Worm (Caenorhabditis elegans) whole organism, L1 larva: ENCODE results near the gene pdhb-1.
A peak's percentile ranks its signal among the peaks of the same experiment; 100 is the strongest.
"Not testable (repeated sequence)": the region's sequence is repeated elsewhere in the genome, so short reads cannot be mapped to it uniquely, and the experiment has no call there.

ENCODE experiments used
- C16A3.4 ChIP-seq: fragments of 150-350 bp; optimal IDR thresholded peaks from 2 replicates; lab custom pipeline; 2014; ENCODE audit warnings: missing biosample characterization, missing genetic modification characterization
- F16B12.6 ChIP-seq: fragments of 150-350 bp; optimal IDR thresholded peaks from 2 replicates; lab custom pipeline; 2014; ENCODE audit warnings: missing biosample characterization, missing genetic modification characterization
- ama-1 ChIP-seq: fragments of 150-350 bp; optimal IDR thresholded peaks from 2 replicates; lab custom pipeline; 2014
- ceh-8 ChIP-seq: fragments of 200-800 bp; sonication (Bioruptor generic); optimal IDR thresholded peaks from 2 replicates; lab custom pipeline; 2018; ENCODE audit warnings: mild to moderate bottlenecking, missing genetic modification characterization, moderate library complexity, missing compliant biosample characterization
- ceh-88 ChIP-seq: fragments of 200-800 bp; sonication (Bioruptor generic); IDR thresholded peaks from 2 replicates; pipeline ENCODE4 v1.3.6; 2022; ENCODE audit warnings: missing genetic modification characterization, missing compliant biosample characterization
- ceh-90 ChIP-seq: sonication (generic microtip); optimal IDR thresholded peaks from 2 replicates; lab custom pipeline; 2016; ENCODE audit warnings: missing genetic modification characterization, missing compliant biosample characterization
- ces-1 ChIP-seq: fragments of 150-350 bp; optimal IDR thresholded peaks from 2 replicates; lab custom pipeline; 2014; ENCODE audit warnings: missing biosample characterization, missing genetic modification reagents, missing genetic modification characterization
- dpl-1 ChIP-seq, 3 experiments: fragments of 150-350 bp in 2 of 3; sonication (generic microtip) in 1 of 3; optimal IDR thresholded peaks; 2 replicates each; lab custom pipeline; 2014 to 2017; ENCODE audit warnings: missing biosample characterization in 3 of 3, missing genetic modification characterization in 3 of 3, missing genetic modification reagents in 3 of 3
- dsc-1 ChIP-seq: sonication (generic microtip); optimal IDR thresholded peaks from 2 replicates; lab custom pipeline; 2016; ENCODE audit warnings: mild to moderate bottlenecking, missing genetic modification characterization, missing compliant biosample characterization
- efl-1 ChIP-seq, 4 experiments: fragments of 150-350 bp; optimal IDR thresholded peaks in 3 of 4; peaks in 1 of 4; 1 replicate in 1 of 4; 2 replicates in 3 of 4; lab custom pipeline; 2014; ENCODE audit warnings: missing biosample characterization in 2 of 4, missing genetic modification characterization in 2 of 4, missing genetic modification reagents in 2 of 4
- egl-13 ChIP-seq: sonication (generic microtip); optimal IDR thresholded peaks from 2 replicates; lab custom pipeline; 2016; ENCODE audit warnings: missing genotype, missing genetic modification reagents, missing genetic modification characterization, missing compliant biosample characterization
- elt-2 ChIP-seq: sonication (generic microtip); optimal IDR thresholded peaks from 2 replicates; lab custom pipeline; 2016; ENCODE audit warnings: missing genetic modification characterization, mild to moderate bottlenecking, inconsistent platforms, missing compliant biosample characterization, missing genetic modification reagents
- fkh-10 ChIP-seq: sonication (generic microtip); optimal IDR thresholded peaks from 2 replicates; lab custom pipeline; 2017; ENCODE audit warnings: missing biosample characterization, missing genetic modification reagents, missing genetic modification characterization
- fkh-8 ChIP-seq: sonication (generic microtip); optimal IDR thresholded peaks from 2 replicates; lab custom pipeline; 2016; ENCODE audit warnings: mild to moderate bottlenecking, missing genetic modification characterization, missing compliant biosample characterization
- fos-1 ChIP-seq: fragments of 150-350 bp; optimal IDR thresholded peaks from 2 replicates; lab custom pipeline; 2014; ENCODE audit warnings: missing biosample characterization, missing genetic modification characterization
- hlh-4 ChIP-seq: sonication (generic microtip); optimal IDR thresholded peaks from 2 replicates; lab custom pipeline; 2016; ENCODE audit warnings: mild to moderate bottlenecking, missing genetic modification characterization, missing compliant biosample characterization
- isw-1 ChIP-seq: fragments of 200-800 bp; sonication (Bioruptor generic); IDR thresholded peaks from 2 replicates; pipeline ENCODE4 v1.3.6; 2022; ENCODE audit warnings: missing genetic modification characterization, missing compliant biosample characterization
- lin-14 ChIP-seq: fragments of 200-800 bp; sonication (Bioruptor generic); optimal IDR thresholded peaks from 2 replicates; lab custom pipeline; 2018; ENCODE audit warnings: mild to moderate bottlenecking, missing genetic modification characterization, moderate library complexity, missing compliant biosample characterization
- lin-35 ChIP-seq, 2 experiments: fragments of 150-350 bp; optimal IDR thresholded peaks; 2 replicates each; lab custom pipeline; 2014; ENCODE audit warnings: missing biosample characterization in 2 of 2, missing genetic modification characterization in 2 of 2, missing genetic modification reagents in 2 of 2
- lin-39 ChIP-seq: fragments of 150-350 bp; optimal IDR thresholded peaks from 2 replicates; lab custom pipeline; 2014; ENCODE audit warnings: missing biosample characterization, missing genetic modification reagents, missing genetic modification characterization
- lir-3 ChIP-seq: sonication (generic microtip); optimal IDR thresholded peaks from 2 replicates; lab custom pipeline; 2016; ENCODE audit warnings: mild to moderate bottlenecking, missing genetic modification characterization, moderate library complexity, missing compliant biosample characterization; ENCODE audit not compliant: poor library complexity
- lsy-2 ChIP-seq, 2 experiments: fragments of 150-350 bp; optimal IDR thresholded peaks; 2 replicates each; lab custom pipeline; 2014; ENCODE audit warnings: missing biosample characterization in 2 of 2, missing genetic modification characterization in 2 of 2
- nhr-237 ChIP-seq: fragments of 150-350 bp; optimal IDR thresholded peaks from 2 replicates; lab custom pipeline; 2014; ENCODE audit warnings: missing biosample characterization, missing genetic modification characterization
- nhr-28 ChIP-seq: fragments of 150-350 bp; optimal IDR thresholded peaks from 2 replicates; lab custom pipeline; 2014; ENCODE audit warnings: missing biosample characterization, missing genetic modification characterization
- nhr-76 ChIP-seq: sonication (generic microtip); optimal IDR thresholded peaks from 2 replicates; lab custom pipeline; 2017; ENCODE audit warnings: missing biosample characterization, missing genetic modification characterization
- nhr-77 ChIP-seq: fragments of 150-350 bp; optimal IDR thresholded peaks from 2 replicates; lab custom pipeline; 2014; ENCODE audit warnings: missing biosample characterization, missing genetic modification characterization
- nhr-84 ChIP-seq: sonication (generic microtip); optimal IDR thresholded peaks from 2 replicates; lab custom pipeline; 2017; ENCODE audit warnings: missing biosample characterization, missing genetic modification characterization
- nhr-85 ChIP-seq: sonication (generic microtip); peaks from one replicate; lab custom pipeline; 2016; ENCODE audit warnings: missing genetic modification characterization, inconsistent platforms, missing compliant biosample characterization
- nhr-90 ChIP-seq: sonication (generic microtip); optimal IDR thresholded peaks from 2 replicates; lab custom pipeline; 2016; ENCODE audit warnings: mild to moderate bottlenecking, missing genetic modification characterization, missing compliant biosample characterization; ENCODE audit not compliant: poor library complexity
- pag-3 ChIP-seq: sonication (generic microtip); optimal IDR thresholded peaks from 2 replicates; lab custom pipeline; 2017; ENCODE audit warnings: missing genetic modification characterization, mild to moderate bottlenecking, missing compliant biosample characterization, antibody characterized with exemption, borderline replicate concordance; ENCODE audit not compliant: insufficient read depth
- skn-1 ChIP-seq: fragments of 150-350 bp; optimal IDR thresholded peaks from 2 replicates; lab custom pipeline; 2014; ENCODE audit warnings: missing biosample characterization, missing genetic modification characterization
- sptf-1 ChIP-seq: fragments of 150-350 bp; optimal IDR thresholded peaks from 2 replicates; lab custom pipeline; 2014; ENCODE audit warnings: missing biosample characterization, missing genetic modification characterization
- unc-62 ChIP-seq: fragments of 150-350 bp; optimal IDR thresholded peaks from 2 replicates; lab custom pipeline; 2014; ENCODE audit warnings: missing biosample characterization, missing genetic modification reagents, missing genetic modification characterization
- unc-98 ChIP-seq: fragments of 200-800 bp; sonication (Bioruptor generic); IDR thresholded peaks from 2 replicates; pipeline ENCODE4 v1.3.6; 2022; ENCODE audit warnings: missing genetic modification characterization, missing compliant biosample characterization
- vab-15 ChIP-seq: sonication (generic microtip); optimal IDR thresholded peaks from 2 replicates; lab custom pipeline; 2017; ENCODE audit warnings: missing genotype, mild to moderate bottlenecking, missing genetic modification characterization, missing compliant biosample characterization
- zag-1 ChIP-seq: fragments of 150-350 bp; optimal IDR thresholded peaks from 2 replicates; lab custom pipeline; 2014; ENCODE audit warnings: missing biosample characterization, missing genetic modification characterization

Gene pdhb-1

DNA sequence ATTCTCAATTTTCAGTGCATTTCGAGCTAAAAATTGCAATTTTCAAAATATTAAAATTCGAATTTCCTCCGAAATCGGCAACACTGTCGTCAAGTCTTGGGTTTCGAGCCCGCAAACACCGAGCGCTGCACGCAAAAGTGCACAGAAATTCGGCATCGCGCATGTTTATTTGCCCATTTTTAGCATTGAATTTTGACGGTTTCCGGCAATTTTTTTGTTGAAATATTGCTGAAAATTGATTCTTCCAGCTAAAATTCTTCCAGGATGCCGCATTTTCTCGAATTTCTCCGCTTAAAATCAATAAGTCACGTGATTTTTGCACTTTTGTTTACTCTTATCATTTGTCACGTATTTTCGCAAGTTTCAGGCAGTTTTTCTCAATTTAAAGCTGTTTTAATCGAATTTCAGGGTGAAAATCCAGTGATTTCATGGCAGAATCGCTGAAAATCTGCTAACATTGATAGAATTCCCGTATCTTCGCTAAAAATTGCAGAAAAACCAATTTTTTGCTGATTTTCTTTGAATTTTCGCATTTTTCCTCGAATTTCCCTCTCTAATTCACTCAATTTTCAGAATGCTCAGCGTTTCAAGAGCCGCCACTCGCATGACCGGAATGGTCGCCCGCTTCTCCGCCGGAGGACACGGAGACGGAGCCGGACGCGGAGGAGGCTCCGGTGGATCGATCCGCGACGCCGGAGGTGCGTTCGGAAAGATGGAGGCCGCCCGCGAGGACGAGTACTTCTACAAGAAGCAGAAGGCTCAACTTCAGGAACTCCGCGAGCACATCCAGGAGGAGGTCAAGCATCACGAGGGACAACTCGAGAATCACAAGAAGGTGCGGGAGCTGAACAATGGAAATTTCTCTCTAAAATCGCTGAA, 13.9 kb upstream of the pdhb-1 start, which contains the start of gene mai-2 (continued):
- TF ChIP-seq dpl-1 (GFP tag; optimal IDR thresholded peaks at IDR 0.05; lab: Kevin White, UChicago) (peak; percentile 90 to 94 (median 91)), nhr-84 (tag; lab: Kevin White, UChicago) (no peak), dsc-1 (tag; lab: Kevin White, UChicago) (peak; percentile 14), nhr-77 (tag; lab: Kevin White, UChicago) (peak; percentile 45), ceh-90 (tag; lab: Kevin White, UChicago) (no peak), nhr-85 (peak; percentile 63), ceh-88 (GFP tag; lab: Robert Waterston, UW) (peak; percentile 10; the same call in 1 of the 2 replicates), nhr-76 (tag; lab: Kevin White, UChicago) (no peak), fkh-10 (GFP tag; lab: Kevin White, UChicago) (peak; percentile 21), egl-13 (tag; lab: Kevin White, UChicago) (no peak), zag-1 (no peak), F16B12.6 (tag; lab: Kevin White, UChicago) (peak; percentile 95), lsy-2 (tag; optimal IDR thresholded peaks at IDR 0.05; lab: Kevin White, UChicago) (peak; percentile 80 to 83), unc-62 (no peak), lin-14 (GFP tag; lab: Kevin White, UChicago) (peak; percentile 60), lin-39 (tag; lab: Kevin White, UChicago) (peak; percentile 18), vab-15 (no peak), C16A3.4 (tag; lab: Kevin White, UChicago) (peak; percentile 53), nhr-237 (tag; lab: Kevin White, UChicago) (no peak), isw-1 (GFP tag; lab: Robert Waterston, UW) (peak; percentile 37; the same call in 1 of the 2 replicates), elt-2 (tag; lab: Kevin White, UChicago) (peak; percentile 14), ceh-8 (GFP tag; lab: Kevin White, UChicago) (peak; percentile 48), fkh-8 (peak; percentile 59), lin-35 (GFP tag; optimal IDR thresholded peaks at IDR 0.05; lab: Kevin White, UChicago) (peak; percentile 94 to 96), unc-98 (GFP tag; lab: Robert Waterston, UW) (0 out of 2 replicates have a peak, but pooled peaks have one; percentile 34), lir-3 (tag; lab: Kevin White, UChicago) (peak; percentile 36), efl-1 (optimal IDR thresholded peaks at IDR 0.05; lab: Kevin White, UChicago) (peak; percentile 61 to 94), efl-1 (GFP tag; optimal IDR thresholded peaks at IDR 0.05 in 1 of 2; lab: Kevin White, UChicago) (peak; percentile 94 to 99), skn-1 (tag; lab: Kevin White, UChicago) (peak; percentile 57), nhr-90 (tag; lab: Kevin White, UChicago) (peak; percentile 41), sptf-1 (tag; lab: Kevin White, UChicago) (no peak), nhr-28 (tag; lab: Kevin White, UChicago) (no peak), hlh-4 (tag; lab: Kevin White, UChicago) (no peak), pag-3 (no peak)

DNA sequence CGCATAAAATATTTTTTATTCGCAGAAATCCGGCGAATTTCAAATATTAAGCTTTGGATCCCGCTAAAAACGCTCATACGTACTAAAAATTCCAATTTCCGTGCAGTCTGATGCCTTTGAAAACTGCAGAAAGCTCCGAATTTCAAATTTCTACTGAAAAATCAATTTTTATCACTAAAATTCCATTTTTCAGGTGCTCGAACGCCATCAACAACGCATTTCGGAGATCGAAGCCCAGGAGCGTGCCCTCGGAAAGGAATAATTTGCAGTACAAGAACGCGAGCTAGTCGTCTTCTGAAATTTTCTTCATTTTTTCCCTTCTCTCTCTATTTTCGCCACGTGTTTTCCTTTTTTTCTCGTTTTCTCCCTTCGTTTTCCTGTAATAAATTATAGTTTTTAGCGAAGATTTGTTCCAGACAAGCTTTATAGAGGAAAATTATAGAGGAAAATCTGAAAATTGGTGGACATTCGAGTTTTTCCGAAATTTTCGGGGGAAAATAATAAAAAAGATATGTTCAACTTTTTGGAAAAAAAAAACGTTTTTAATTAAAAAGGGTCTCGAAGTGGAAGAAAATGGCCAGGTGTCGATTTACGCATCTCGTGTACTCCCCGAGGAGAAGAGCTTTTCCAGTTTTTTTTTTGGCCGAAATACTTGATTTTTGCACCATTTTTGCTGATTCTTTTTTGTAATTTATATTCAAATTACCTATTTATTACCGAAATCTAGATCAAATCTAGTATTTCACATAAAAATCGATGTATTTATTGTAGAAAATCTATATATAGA, 12.8 kb upstream of the pdhb-1 start:
- peak; percentile 18 for TF ChIP-seq ama-1 (lab: Kevin White, UChicago)
- TF ChIP-seq nhr-90 (tag; lab: Kevin White, UChicago) = peak; percentile 28
- TF ChIP-seq ces-1 = no peak

DNA sequence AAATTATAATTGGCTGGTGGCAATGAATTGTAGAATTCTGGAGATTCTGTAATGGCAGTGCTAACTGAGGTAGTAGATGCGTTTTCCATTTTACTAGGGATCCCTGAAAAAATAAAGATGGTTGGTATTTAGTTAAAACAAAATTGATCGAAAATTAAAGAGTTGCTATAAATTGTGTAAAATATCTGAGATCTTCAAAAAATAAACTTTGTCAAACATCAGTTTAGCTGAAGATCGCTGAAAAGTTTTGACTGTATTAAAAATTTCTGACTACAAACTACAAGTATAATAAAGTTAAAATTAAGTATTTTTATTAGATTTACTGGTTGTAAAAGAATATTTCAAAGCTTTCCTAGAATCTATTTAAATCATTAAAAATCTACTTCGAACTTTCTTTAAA, 9.5 kb upstream of the pdhb-1 start, which contains the start of gene B0546.5:
Gene B0546.5, minus strand, starts transcription at position 101 of the 400 bp plus-strand sequence.
- not testable (repeated sequence) for TF ChIP-seq fos-1 (tag; lab: Kevin White, UChicago); ceh-8 (GFP tag; lab: Kevin White, UChicago); nhr-76 (tag; lab: Kevin White, UChicago)
